Fruit fly (Drosophila melanogaster): Measurements from ENCODE around the gene CG14881.
A peak's percentile ranks its signal among the peaks of the same experiment; 100 is the strongest.

CG14881 gene

dm6 chr3R:16455875-16456274, 21.2 kb downstream of the CG14881 start, which contains the start of gene CG14883:
CG14883 (plus strand) TSS chr3R:16456052.
- no peak for TF ChIP-seq Hnf4 (GFP tag; optimal IDR thresholded peaks at IDR 0.05)
- no peak for TF ChIP-seq Myc (optimal IDR thresholded peaks at IDR 0.05)
- no peak for TF ChIP-seq h (GFP tag; optimal IDR thresholded peaks at IDR 0.05)
- no peak for TF ChIP-seq dmrt93B (GFP tag; optimal IDR thresholded peaks at IDR 0.05)
- TF ChIP-seq foxo (GFP tag; optimal IDR thresholded peaks at IDR 0.05) = no peak
- no peak for TF ChIP-seq lola (GFP tag; optimal IDR thresholded peaks at IDR 0.05)
- TF ChIP-seq Dif (GFP tag; optimal IDR thresholded peaks at IDR 0.05; ENCODE audit: partially characterized antibody) = no peak
- TF ChIP-seq fru (GFP tag; optimal IDR thresholded peaks at IDR 0.05) = no peak
- TF ChIP-seq CG9705 (GFP tag; optimal IDR thresholded peaks at IDR 0.05) = no peak
- no peak for TF ChIP-seq rgr (GFP tag; optimal IDR thresholded peaks at IDR 0.05)

- TF ChIP-seq pan (optimal IDR thresholded peaks at IDR 0.05) (no peak), Dif (GFP tag; optimal IDR thresholded peaks at IDR 0.05; ENCODE audit: partially characterized antibody) (no peak), jim (GFP tag; optimal IDR thresholded peaks at IDR 0.05) (no peak), CG32264 (GFP tag; optimal IDR thresholded peaks at IDR 0.05) (no peak), sage (GFP tag; optimal IDR thresholded peaks at IDR 0.05) (no peak), dmrt93B (GFP tag; optimal IDR thresholded peaks at IDR 0.05) (no peak), Rel (GFP tag; optimal IDR thresholded peaks at IDR 0.05) (no peak), Rel (tag; optimal IDR thresholded peaks at IDR 0.05) (no peak), brk (GFP tag; optimal IDR thresholded peaks at IDR 0.05) (no peak), lola (GFP tag; optimal IDR thresholded peaks at IDR 0.05) (no peak), CG9705 (GFP tag; optimal IDR thresholded peaks at IDR 0.05) (no peak), Sp1 (GFP tag; optimal IDR thresholded peaks at IDR 0.05) (no peak), fru (GFP tag; optimal IDR thresholded peaks at IDR 0.05) (no peak), N (GFP tag; optimal IDR thresholded peaks at IDR 0.05) (no peak), Hr78 (GFP tag; optimal IDR thresholded peaks at IDR 0.05) (no peak), GATAd (GFP tag; optimal IDR thresholded peaks at IDR 0.05) (no peak), Hr83 (GFP tag; optimal IDR thresholded peaks at IDR 0.05; ENCODE audit: poor library complexity, severe bottlenecking) (no peak)
These were observed 21.9 kb downstream of the CG14881 start for dm6 chr3R:16456607-16457006.

- TF ChIP-seq h (GFP tag; optimal IDR thresholded peaks at IDR 0.05) (no peak), CrebA (GFP tag; optimal IDR thresholded peaks at IDR 0.05; ENCODE audit: borderline replicate concordance) (no peak), fru (GFP tag; optimal IDR thresholded peaks at IDR 0.05) (no peak), sv (GFP tag; optimal IDR thresholded peaks at IDR 0.05) (no peak), psq (GFP tag; optimal IDR thresholded peaks at IDR 0.05) (no peak), pan (optimal IDR thresholded peaks at IDR 0.05) (no peak), N (GFP tag; optimal IDR thresholded peaks at IDR 0.05) (no peak), OdsH (GFP tag; optimal IDR thresholded peaks at IDR 0.05) (no peak)
These were observed 33.9 kb downstream of the CG14881 start for dm6 chr3R:16468556-16468955.

dm6 chr3R:16469501-16470263, 35.0 kb downstream of the CG14881 start, which contains the start of the genes CG42232 and CSN5:
CG42232 (minus strand) TSS chr3R:16469663.
CSN5 (plus strand) TSS chr3R:16470099.
- peak; percentile 58 for TF ChIP-seq Hr83 (GFP tag; optimal IDR thresholded peaks at IDR 0.05; ENCODE audit: poor library complexity, severe bottlenecking)
- peak; percentile 44 for TF ChIP-seq CG9705 (GFP tag; optimal IDR thresholded peaks at IDR 0.05)
- TF ChIP-seq GATAd (GFP tag; optimal IDR thresholded peaks at IDR 0.05) = no peak
- no peak for TF ChIP-seq Dif (GFP tag; optimal IDR thresholded peaks at IDR 0.05; ENCODE audit: partially characterized antibody)
- peak; percentile 52 for TF ChIP-seq psq (GFP tag; optimal IDR thresholded peaks at IDR 0.05)
- no peak for TF ChIP-seq N (GFP tag; optimal IDR thresholded peaks at IDR 0.05)
- TF ChIP-seq pan (optimal IDR thresholded peaks at IDR 0.05) = no peak
- TF ChIP-seq jim (GFP tag; optimal IDR thresholded peaks at IDR 0.05) = no peak
- no peak for TF ChIP-seq Hr78 (GFP tag; optimal IDR thresholded peaks at IDR 0.05)
- no peak for TF ChIP-seq HLH106 (tag; optimal IDR thresholded peaks at IDR 0.05)
- TF ChIP-seq dsf (GFP tag; optimal IDR thresholded peaks at IDR 0.05; ENCODE audit: borderline replicate concordance) = peak; percentile 23
- TF ChIP-seq Abd-B (GFP tag; optimal IDR thresholded peaks at IDR 0.05) = no peak
- no peak for TF ChIP-seq Myc (optimal IDR thresholded peaks at IDR 0.05)
- TF ChIP-seq fru (GFP tag; optimal IDR thresholded peaks at IDR 0.05) = no peak
- no peak for TF ChIP-seq dmrt93B (GFP tag; optimal IDR thresholded peaks at IDR 0.05)

dm6 chr3R:16472301-16472700, 37.6 kb downstream of the CG14881 start, which contains the start of gene Gyc89Da:
Gyc89Da (plus strand) TSS chr3R:16472601.
- TF ChIP-seq Sp1 (GFP tag; optimal IDR thresholded peaks at IDR 0.05) (no peak), Hr78 (GFP tag; optimal IDR thresholded peaks at IDR 0.05) (no peak), dsf (GFP tag; optimal IDR thresholded peaks at IDR 0.05; ENCODE audit: borderline replicate concordance) (no peak), CG9705 (GFP tag; optimal IDR thresholded peaks at IDR 0.05) (no peak), br (GFP tag; optimal IDR thresholded peaks at IDR 0.05) (no peak), HLH106 (tag; optimal IDR thresholded peaks at IDR 0.05) (no peak), Dfd (GFP tag; optimal IDR thresholded peaks at IDR 0.05) (no peak), sv (GFP tag; optimal IDR thresholded peaks at IDR 0.05) (no peak), N (GFP tag; optimal IDR thresholded peaks at IDR 0.05) (no peak), Dif (GFP tag; optimal IDR thresholded peaks at IDR 0.05; ENCODE audit: partially characterized antibody) (no peak)

Measured in whole organism, wandering third instar larva.